Worm (Caenorhabditis elegans) whole organism, L3 larva: ENCODE results near the gene fbxb-58.

ENCODE experiments used
- nhr-11 ChIP-seq: fragments of 150-350 bp; optimal IDR thresholded peaks from 2 replicates; lab custom pipeline; 2014; ENCODE audit warnings: missing biosample characterization, missing genetic modification characterization
- pha-4 ChIP-seq: fragments of 150-350 bp; optimal IDR thresholded peaks from 2 replicates; lab custom pipeline; 2014; ENCODE audit warnings: missing biosample characterization, missing genetic modification reagents, missing genetic modification characterization

DNA sequence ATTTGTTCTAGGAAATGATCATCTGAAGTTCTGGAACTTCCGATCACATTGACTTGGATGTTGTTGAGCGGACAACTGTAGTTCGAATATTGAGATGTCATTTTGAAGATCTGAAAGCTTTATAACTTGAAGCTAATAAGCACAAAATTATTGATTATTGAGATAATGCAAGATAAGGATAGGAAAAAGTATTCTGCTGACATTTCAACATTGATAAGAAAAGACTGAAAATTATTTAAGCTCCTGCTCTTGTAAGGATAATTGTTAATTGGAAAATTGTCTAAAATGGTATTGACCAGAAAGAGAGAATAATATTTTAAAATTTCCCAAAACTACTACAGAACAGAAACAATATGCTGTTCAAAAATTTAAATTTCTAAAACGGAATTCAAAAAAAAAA lies 46.1 kb downstream of the fbxb-58 start, which contains the start of gene tbx-31:
- no peak for TF ChIP-seq nhr-11
- no peak for TF ChIP-seq pha-4 (tag; lab: Kevin White, UChicago)
